Worm (Caenorhabditis elegans): ENCODE data around the gene F25D1.3.

F25D1.3 gene

ce11 chrV:10516702-10517101, 11.8 kb upstream of the F25D1.3 start:
- TF ChIP-seq unc-62 (GFP tag; optimal IDR thresholded peaks at IDR 0.05 in 1 of 2) (peak in 1 of 2 experiments; percentile 96), unc-62 (tag; optimal IDR thresholded peaks at IDR 0.05) (no peak), lin-39 (tag; optimal IDR thresholded peaks at IDR 0.05) (no peak)

- TF ChIP-seq Y48G9A.11 (GFP tag; IDR thresholded peaks at IDR 0.05) (peak; percentile 48), lin-13 (GFP tag; optimal IDR thresholded peaks at IDR 0.05) (no peak), arid-1 (GFP tag; conservative IDR thresholded peaks at IDR 0.05) (no peak), F49E8.2 (tag; optimal IDR thresholded peaks at IDR 0.05; ENCODE audit: borderline replicate concordance) (no peak), hlh-11 (tag; optimal IDR thresholded peaks at IDR 0.05) (no peak), egl-27 (tag; optimal IDR thresholded peaks at IDR 0.05) (no peak), hmg-1.1 (GFP tag; IDR thresholded peaks at IDR 0.05) (peak; percentile 44; the same call in 1 of the 2 replicates), unc-62 (GFP tag; optimal IDR thresholded peaks at IDR 0.05 in 1 of 2) (peak in 1 of 2 experiments; percentile 92), unc-62 (tag; optimal IDR thresholded peaks at IDR 0.05) (no peak), dmd-8 (GFP tag; IDR thresholded peaks at IDR 0.05) (no peak), mxl-3 (GFP tag; optimal IDR thresholded peaks at IDR 0.05) (peak; percentile 31), daf-12 (tag; optimal IDR thresholded peaks at IDR 0.05) (no peak), F44E2.7 (GFP tag; IDR thresholded peaks at IDR 0.05) (no peak), dpl-1 (GFP tag; optimal IDR thresholded peaks at IDR 0.05) (peak; percentile 73), lin-29 (GFP tag; IDR thresholded peaks at IDR 0.05) (no peak), set-16 (GFP tag; IDR thresholded peaks at IDR 0.05) (no peak), nhr-10 (tag; optimal IDR thresholded peaks at IDR 0.05) (no peak), madf-9 (GFP tag; conservative IDR thresholded peaks at IDR 0.05) (peak; percentile 78), daf-19 (GFP tag; conservative IDR thresholded peaks at IDR 0.05) (no peak), aha-1 (tag) (peak; percentile 42), hif-1 (tag; optimal IDR thresholded peaks at IDR 0.05) (peak in 1 of 2 experiments; percentile 89), lim-7 (GFP tag; IDR thresholded peaks at IDR 0.05) (no peak), ces-1 (GFP tag; optimal IDR thresholded peaks at IDR 0.05) (no peak), lin-15B (tag; optimal IDR thresholded peaks at IDR 0.05) (no peak), lin-38 (GFP tag; IDR thresholded peaks at IDR 0.05) (peak; percentile 63), zip-2 (tag; optimal IDR thresholded peaks at IDR 0.05) (no peak), ZK337.2 (GFP tag; IDR thresholded peaks at IDR 0.05) (peak; percentile 89), dmd-6 (GFP tag; IDR thresholded peaks at IDR 0.05) (peak; percentile 61), sdz-12 (GFP tag; optimal IDR thresholded peaks at IDR 0.05) (peak; percentile 41), nhr-48 (tag; optimal IDR thresholded peaks at IDR 0.05) (peak; percentile 31), ceh-62 (tag; optimal IDR thresholded peaks at IDR 0.05) (no peak), ceh-44 (GFP tag; IDR thresholded peaks at IDR 0.05) (no peak), nhr-6 (tag; optimal IDR thresholded peaks at IDR 0.05) (peak; percentile 32), egl-43 (GFP tag; IDR thresholded peaks at IDR 0.05) (no peak), R02D3.7 (tag; optimal IDR thresholded peaks at IDR 0.05) (no peak), unc-130 (GFP tag; optimal IDR thresholded peaks at IDR 0.05) (peak; percentile 74), snpc-4 (tag; optimal IDR thresholded peaks at IDR 0.05) (no peak), mxl-2 (GFP tag; conservative IDR thresholded peaks at IDR 0.05) (0 out of 2 replicates have a peak, but pooled peaks have one; percentile 27), F37D6.2 (tag; optimal IDR thresholded peaks at IDR 0.05) (no peak), ztf-11 (tag; optimal IDR thresholded peaks at IDR 0.05) (no peak), mdt-29 (GFP tag; IDR thresholded peaks at IDR 0.05) (no peak), nhr-77 (tag; optimal IDR thresholded peaks at IDR 0.05) (no peak), pqm-1 (tag; optimal IDR thresholded peaks at IDR 0.05) (no peak), php-3 (GFP tag; IDR thresholded peaks at IDR 0.05) (no peak), tag-97 (GFP tag; IDR thresholded peaks at IDR 0.05) (0 out of 2 replicates have a peak, but pooled peaks have one; percentile 31), ama-1 (optimal IDR thresholded peaks at IDR 0.05) (no peak), tra-1 (GFP tag; IDR thresholded peaks at IDR 0.05) (0 out of 2 replicates have a peak, but pooled peaks have one; percentile 50), dmd-9 (GFP tag; IDR thresholded peaks at IDR 0.05) (peak; percentile 89; the same call in 1 of the 2 replicates), saeg-2 (GFP tag; IDR thresholded peaks at IDR 0.05) (no peak)
Measured at ce11 chrV:10525902-10526301, 2.6 kb upstream of the F25D1.3 start, which contains the start of the genes C35A5.8 and hda-11. Gene C35A5.8 (minus strand): TSS chrV:10525908. Gene hda-11 (plus strand): TSS chrV:10526184.

All from whole organism, L4 larva.